Worm (Caenorhabditis elegans): ENCODE measurements around the gene dsc-1.
A peak's percentile ranks its signal among the peaks of the same experiment; 100 is the strongest.

Gene dsc-1

ce11 chrX:14983274-14983673 is 51.4 kb downstream of the dsc-1 start, which contains the start of gene rbg-1 (continued):
- TF ChIP-seq zip-2 (tag; optimal IDR thresholded peaks at IDR 0.05) (no peak), mdt-29 (GFP tag; IDR thresholded peaks at IDR 0.05) (no peak), ztf-7 (tag; optimal IDR thresholded peaks at IDR 0.05) (no peak), ceh-28 (tag; optimal IDR thresholded peaks at IDR 0.05) (peak; percentile 37), sdz-12 (GFP tag; optimal IDR thresholded peaks at IDR 0.05) (no peak), arid-1 (GFP tag; conservative IDR thresholded peaks at IDR 0.05) (no peak), attf-4 (tag; optimal IDR thresholded peaks at IDR 0.05) (no peak), pqm-1 (tag; optimal IDR thresholded peaks at IDR 0.05) (peak; percentile 28), ceh-82 (tag; optimal IDR thresholded peaks at IDR 0.05) (no peak), saeg-2 (GFP tag; IDR thresholded peaks at IDR 0.05) (no peak), skn-1 (tag; optimal IDR thresholded peaks at IDR 0.05) (no peak), Y48G9A.11 (GFP tag; IDR thresholded peaks at IDR 0.05) (no peak), hlh-30 (tag; optimal IDR thresholded peaks at IDR 0.05; ENCODE audit: insufficient read depth) (peak; percentile 97), unc-130 (GFP tag; optimal IDR thresholded peaks at IDR 0.05) (no peak), nhr-28 (tag; optimal IDR thresholded peaks at IDR 0.05) (peak; percentile 55), mxl-2 (GFP tag; conservative IDR thresholded peaks at IDR 0.05) (no peak), cey-2 (tag; optimal IDR thresholded peaks at IDR 0.05; ENCODE audit: borderline replicate concordance, insufficient read depth) (no peak), ceh-20 (GFP tag; IDR thresholded peaks at IDR 0.05) (0 out of 2 replicates have a peak, but pooled peaks have one; percentile 21), jun-1 (tag; optimal IDR thresholded peaks at IDR 0.05) (no peak), zfp-3 (GFP tag; conservative IDR thresholded peaks at IDR 0.05) (no peak), egl-27 (tag; optimal IDR thresholded peaks at IDR 0.05) (no peak), nhr-76 (tag; optimal IDR thresholded peaks at IDR 0.05) (no peak), lin-1 (GFP tag; IDR thresholded peaks at IDR 0.05) (peak; percentile 61; the same call in 1 of the 2 replicates), daf-12 (tag; optimal IDR thresholded peaks at IDR 0.05) (no peak), php-3 (GFP tag; IDR thresholded peaks at IDR 0.05) (no peak), nhr-111 (GFP tag; optimal IDR thresholded peaks at IDR 0.05) (no peak), hmg-1.1 (GFP tag; IDR thresholded peaks at IDR 0.05) (peak; percentile 59), zag-1 (tag; optimal IDR thresholded peaks at IDR 0.05) (no peak), rbr-2 (tag; optimal IDR thresholded peaks at IDR 0.05) (peak; percentile 78), F49E8.2 (tag; optimal IDR thresholded peaks at IDR 0.05; ENCODE audit: borderline replicate concordance) (no peak), duxl-1 (tag; optimal IDR thresholded peaks at IDR 0.05; ENCODE audit: poor library complexity) (no peak), dpl-1 (GFP tag; optimal IDR thresholded peaks at IDR 0.05) (peak; percentile 45), D1046.2 (GFP tag; IDR thresholded peaks at IDR 0.05) (no peak), lin-13 (GFP tag; optimal IDR thresholded peaks at IDR 0.05) (peak; percentile 65), nhr-77 (tag; optimal IDR thresholded peaks at IDR 0.05) (peak; percentile 69), Y75B8A.6 (GFP tag; IDR thresholded peaks at IDR 0.05) (no peak), daf-16 (GFP tag; optimal IDR thresholded peaks at IDR 0.05) (peak in 1 of 2 experiments; percentile 37), daf-16 (tag; optimal IDR thresholded peaks at IDR 0.05) (peak; percentile 95), F37D6.2 (tag; optimal IDR thresholded peaks at IDR 0.05) (no peak), tra-1 (GFP tag; IDR thresholded peaks at IDR 0.05) (0 out of 2 replicates have a peak, but pooled peaks have one; percentile 53), fos-1 (tag; optimal IDR thresholded peaks at IDR 0.05) (no peak), nhr-42 (GFP tag; IDR thresholded peaks at IDR 0.05) (0 out of 2 replicates have a peak, but pooled peaks have one; percentile 29), lin-38 (GFP tag; IDR thresholded peaks at IDR 0.05) (peak; percentile 95), ZK337.2 (GFP tag; IDR thresholded peaks at IDR 0.05) (no peak), T26A8.4 (GFP tag; IDR thresholded peaks at IDR 0.05) (peak; percentile 71), nhr-102 (tag; optimal IDR thresholded peaks at IDR 0.05) (peak; percentile 45), ama-1 (optimal IDR thresholded peaks at IDR 0.05) (peak; percentile 13), snpc-4 (tag; optimal IDR thresholded peaks at IDR 0.05) (no peak), lsy-2 (tag; optimal IDR thresholded peaks at IDR 0.05) (peak in 1 of 2 experiments; percentile 78), lir-3 (tag; optimal IDR thresholded peaks at IDR 0.05) (no peak), mxl-3 (GFP tag; optimal IDR thresholded peaks at IDR 0.05) (peak; percentile 62), mep-1 (tag; optimal IDR thresholded peaks at IDR 0.05) (peak; percentile 84)

All from whole organism, L4 larva.